Worm (Caenorhabditis elegans) whole organism, L3 larva: ENCODE measurements around the gene W07A12.8.

Experiments used
- R02D3.7 ChIP-seq: fragments of 150-350 bp; optimal IDR thresholded peaks from 2 replicates; lab custom pipeline; 2014; ENCODE audit warnings: missing biosample characterization, missing genetic modification characterization
- aly-2 ChIP-seq: fragments of 150-350 bp; optimal IDR thresholded peaks from 2 replicates; lab custom pipeline; 2014; ENCODE audit warnings: missing biosample characterization, missing genetic modification characterization
- ama-1 ChIP-seq: fragments of 150-350 bp; optimal IDR thresholded peaks from 2 replicates; lab custom pipeline; 2018
- ceh-16 ChIP-seq: sonication (generic microtip); optimal IDR thresholded peaks from 2 replicates; lab custom pipeline; 2017; ENCODE audit warnings: missing biosample characterization, missing genetic modification characterization
- elt-2 ChIP-seq: sonication (generic microtip); optimal IDR thresholded peaks from 2 replicates; lab custom pipeline; 2016; ENCODE audit warnings: missing genetic modification reagents, mild to moderate bottlenecking, missing genetic modification characterization, missing compliant biosample characterization
- lin-15B ChIP-seq: fragments of 150-350 bp; optimal IDR thresholded peaks from 2 replicates; lab custom pipeline; 2014; ENCODE audit warnings: missing biosample characterization, missing genetic modification characterization
- lin-39 ChIP-seq: fragments of 150-350 bp; optimal IDR thresholded peaks from 2 replicates; lab custom pipeline; 2018; ENCODE audit warnings: missing biosample characterization, missing genetic modification reagents, missing genetic modification characterization
- nfya-1 ChIP-seq: sonication (generic microtip); optimal IDR thresholded peaks from 2 replicates; lab custom pipeline; 2017; ENCODE audit warnings: missing genetic modification characterization, mild to moderate bottlenecking, missing compliant biosample characterization, antibody characterized with exemption, moderate library complexity; ENCODE audit not compliant: insufficient read depth
- nhr-12 ChIP-seq: fragments of 150-350 bp; optimal IDR thresholded peaks from 2 replicates; lab custom pipeline; 2014; ENCODE audit warnings: missing biosample characterization, missing genetic modification characterization
- pha-4 ChIP-seq: fragments of 150-350 bp; optimal IDR thresholded peaks from 2 replicates; lab custom pipeline; 2014; ENCODE audit warnings: missing biosample characterization, missing genetic modification reagents, missing genetic modification characterization
- sea-2 ChIP-seq: fragments of 150-350 bp; sonication (generic microtip); optimal IDR thresholded peaks from 4 replicates; lab custom pipeline; 2014; ENCODE audit warnings: missing biosample characterization, missing genetic modification reagents, missing genetic modification characterization
- unc-62 ChIP-seq: fragments of 150-350 bp; sonication (generic microtip); optimal IDR thresholded peaks from 4 replicates; lab custom pipeline; 2014; ENCODE audit warnings: missing biosample characterization, missing genetic modification reagents, missing genetic modification characterization
- zag-1 ChIP-seq: fragments of 150-350 bp; optimal IDR thresholded peaks from 2 replicates; lab custom pipeline; 2014; ENCODE audit warnings: missing biosample characterization, missing genetic modification characterization

DNA sequence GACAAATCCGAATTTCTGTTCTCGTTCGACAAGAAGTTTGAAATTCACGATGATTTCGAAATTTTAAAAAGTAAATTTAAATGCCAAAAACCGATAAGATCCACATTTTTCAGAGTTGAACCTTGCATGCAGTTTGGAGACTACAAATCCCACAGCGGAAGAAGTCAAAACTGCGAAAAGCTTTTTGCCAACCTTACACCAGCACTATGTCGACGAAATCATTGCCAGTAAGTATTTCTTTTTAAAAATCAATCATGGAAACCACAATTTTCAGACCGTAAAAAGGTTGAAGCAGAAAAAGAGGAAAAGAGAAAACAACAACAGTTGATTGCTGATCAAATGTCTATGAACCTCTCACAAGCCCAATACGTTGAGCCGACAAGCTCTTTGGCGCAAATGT is 5.2 kb upstream of the W07A12.8 start:
- TF ChIP-seq nfya-1 = no peak
- no peak for TF ChIP-seq aly-2
- TF ChIP-seq ama-1 (lab: Kevin White, UChicago) = no peak
- TF ChIP-seq nhr-12 (tag; lab: Kevin White, UChicago) = no peak
- no peak for TF ChIP-seq zag-1
- TF ChIP-seq unc-62 = no peak
- TF ChIP-seq elt-2 (tag; lab: Kevin White, UChicago) = no peak
- no peak for TF ChIP-seq sea-2 (GFP tag; lab: Kevin White, UChicago)
- no peak for TF ChIP-seq ceh-16
- no peak for TF ChIP-seq lin-39 (tag; lab: Kevin White, UChicago)
- TF ChIP-seq R02D3.7 (tag; lab: Kevin White, UChicago) = no peak
- TF ChIP-seq pha-4 (tag; lab: Kevin White, UChicago) = no peak
- no peak for TF ChIP-seq lin-15B (tag; lab: Kevin White, UChicago)
